Worm (Caenorhabditis elegans) whole organism, midembryonic: ENCODE results near the gene F40H6.5.

Experiments used
- T22C8.4 ChIP-seq: fragments of 200-800 bp; sonication (Bioruptor generic); IDR thresholded peaks from 2 replicates; pipeline ENCODE4 v1.3.6; 2022; ENCODE audit warnings: missing genetic modification characterization, missing compliant biosample characterization
- cog-1 ChIP-seq: sonication (generic microtip); optimal IDR thresholded peaks from 2 replicates; lab custom pipeline; 2016; ENCODE audit warnings: missing genetic modification characterization, missing compliant biosample characterization
- flt-1 ChIP-seq: fragments of 200-800 bp; sonication (Bioruptor generic); IDR thresholded peaks from 2 replicates; pipeline ENCODE4 v1.3.6; 2022; ENCODE audit warnings: missing genetic modification characterization, missing compliant biosample characterization
- klf-2 ChIP-seq: fragments of 200-800 bp; sonication (Bioruptor generic); conservative IDR thresholded peaks from 2 replicates; pipeline ENCODE4 v1.3.6; 2022; ENCODE audit warnings: missing genetic modification reagents, missing genetic modification characterization, missing compliant biosample characterization
- med-1 ChIP-seq: sonication (generic microtip); optimal IDR thresholded peaks from 2 replicates; lab custom pipeline; 2017; ENCODE audit warnings: missing genetic modification characterization, mild to moderate bottlenecking, missing compliant biosample characterization, antibody characterized with exemption, missing genetic modification reagents; ENCODE audit not compliant: insufficient read depth
- ref-1 ChIP-seq: fragments of 200-800 bp; sonication (Bioruptor generic); conservative IDR thresholded peaks from 2 replicates; pipeline ENCODE4 v1.3.6; 2022; ENCODE audit warnings: missing genetic modification reagents, missing genetic modification characterization, missing compliant biosample characterization
- tab-1 ChIP-seq: fragments of 200-800 bp; sonication (Bioruptor generic); IDR thresholded peaks from 2 replicates; pipeline ENCODE4 v1.3.6; 2022; ENCODE audit warnings: missing genetic modification characterization, missing compliant biosample characterization
- ztf-23 ChIP-seq: fragments of 200-800 bp; sonication (Bioruptor generic); IDR thresholded peaks from 2 replicates; pipeline ENCODE4 v1.3.6; 2022; ENCODE audit warnings: missing genetic modification reagents, missing genetic modification characterization, missing compliant biosample characterization
- ztf-29 ChIP-seq: fragments of 200-800 bp; sonication (Bioruptor generic); IDR thresholded peaks from 2 replicates; pipeline ENCODE4 v1.3.6; 2022; ENCODE audit warnings: missing genetic modification reagents, missing genetic modification characterization, missing compliant biosample characterization

Gene F40H6.5

ce11 chrIII:6011310-6011709 is 44.3 kb downstream of the F40H6.5 start:
- TF ChIP-seq T22C8.4 (GFP tag; lab: Robert Waterston, UW): no peak
- TF ChIP-seq klf-2 (GFP tag; lab: Robert Waterston, UW): no peak
- no peak for TF ChIP-seq flt-1 (GFP tag; lab: Robert Waterston, UW)
- no peak for TF ChIP-seq ztf-29 (GFP tag; lab: Robert Waterston, UW)
- no peak for TF ChIP-seq cog-1 (tag; lab: Kevin White, UChicago)
- no peak for TF ChIP-seq tab-1
- no peak for TF ChIP-seq ztf-23 (GFP tag; lab: Robert Waterston, UW)
- TF ChIP-seq ref-1 (GFP tag; lab: Robert Waterston, UW): no peak
- TF ChIP-seq med-1: no peak

DNA sequence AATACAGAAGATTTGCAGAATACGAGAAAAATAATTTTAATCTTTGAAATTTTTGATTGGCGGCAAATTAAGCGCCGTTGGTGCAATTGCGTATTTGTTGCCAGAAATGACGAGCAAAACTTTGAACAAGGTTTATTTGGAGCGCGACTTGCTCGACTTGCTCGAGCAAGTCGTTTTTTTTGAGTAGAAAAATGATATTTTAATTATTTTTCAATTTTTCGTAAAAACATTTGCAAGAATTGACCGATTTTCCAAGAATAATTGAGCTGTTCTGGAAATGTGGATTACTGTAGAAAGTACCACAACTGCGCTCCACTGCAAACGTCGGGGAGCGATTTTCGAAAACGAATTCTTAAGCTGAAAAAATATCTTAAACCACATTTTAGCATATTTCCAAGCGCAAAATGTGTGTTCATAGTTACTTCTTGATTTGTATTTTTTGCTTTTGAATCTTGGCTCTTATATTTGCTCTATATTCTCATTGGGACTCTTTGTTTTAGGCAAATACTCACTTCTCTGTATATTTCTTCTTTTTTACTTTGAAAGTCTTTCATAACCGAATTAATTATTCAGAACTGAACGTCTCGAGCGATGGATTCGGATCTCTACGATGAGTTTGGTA is 46.5 kb downstream of the F40H6.5 start, which contains the start of the genes gcna-1 and eftu-2:
Gene gcna-1, minus strand, starts transcription at position 96 of the 622 bp plus-strand sequence.
Gene eftu-2, plus strand, starts transcription at position 572 of the 622 bp plus-strand sequence.
- TF ChIP-seq med-1 (no peak), cog-1 (tag; lab: Kevin White, UChicago) (no peak), klf-2 (GFP tag; lab: Robert Waterston, UW) (no peak), ref-1 (GFP tag; lab: Robert Waterston, UW) (no peak), ztf-23 (GFP tag; lab: Robert Waterston, UW) (no peak), flt-1 (GFP tag; lab: Robert Waterston, UW) (no peak), tab-1 (no peak), ztf-29 (GFP tag; lab: Robert Waterston, UW) (no peak), T22C8.4 (GFP tag; lab: Robert Waterston, UW) (no peak)

DNA sequence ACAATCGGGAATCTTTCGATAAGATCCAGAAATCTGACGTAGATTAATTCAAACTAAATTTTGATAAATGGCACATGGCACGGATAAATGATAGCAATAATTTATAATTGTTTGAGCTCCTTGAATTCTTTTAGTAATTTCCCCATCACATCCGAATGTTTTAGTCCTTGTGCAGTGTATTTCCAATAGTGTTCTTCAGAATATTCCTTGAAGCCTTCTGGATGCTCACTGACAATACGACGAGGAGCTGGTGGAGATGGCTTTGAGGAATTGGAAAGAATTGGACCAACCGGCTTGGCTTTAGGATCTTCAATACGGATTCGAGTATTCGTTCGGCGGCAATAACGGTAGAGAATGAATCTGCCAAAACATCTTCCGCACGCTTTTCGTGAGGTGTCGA is 49.2 kb downstream of the F40H6.5 start:
- TF ChIP-seq flt-1 (GFP tag; lab: Robert Waterston, UW) (no peak), T22C8.4 (GFP tag; lab: Robert Waterston, UW) (no peak), ref-1 (GFP tag; lab: Robert Waterston, UW) (no peak), med-1 (no peak), cog-1 (tag; lab: Kevin White, UChicago) (no peak), klf-2 (GFP tag; lab: Robert Waterston, UW) (no peak), tab-1 (no peak), ztf-23 (GFP tag; lab: Robert Waterston, UW) (no peak)

DNA sequence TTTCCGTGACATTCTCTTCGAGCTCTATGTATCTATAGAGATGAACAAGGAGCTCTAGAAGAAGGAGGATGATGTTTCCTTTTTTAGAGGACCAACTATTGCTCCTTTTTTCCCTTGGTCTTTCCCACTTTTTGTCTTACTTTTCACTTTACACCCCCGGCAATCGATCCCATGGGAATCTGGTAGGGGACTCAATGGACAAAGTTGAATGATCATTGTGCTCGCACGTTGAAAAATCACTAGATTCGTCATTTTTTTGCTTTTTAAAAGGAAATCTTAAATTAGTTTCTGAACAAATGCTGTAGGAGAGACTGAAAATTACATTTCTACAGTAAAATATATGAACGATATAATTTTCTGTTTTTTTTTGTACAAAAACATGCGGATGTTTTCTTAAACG is 53.6 kb downstream of the F40H6.5 start:
- TF ChIP-seq cog-1 (tag; lab: Kevin White, UChicago): no peak
- TF ChIP-seq ztf-23 (GFP tag; lab: Robert Waterston, UW): no peak
- no peak for TF ChIP-seq T22C8.4 (GFP tag; lab: Robert Waterston, UW)
- TF ChIP-seq ztf-29 (GFP tag; lab: Robert Waterston, UW): no peak
- no peak for TF ChIP-seq flt-1 (GFP tag; lab: Robert Waterston, UW)
- TF ChIP-seq klf-2 (GFP tag; lab: Robert Waterston, UW): no peak
- no peak for TF ChIP-seq med-1
- no peak for TF ChIP-seq ref-1 (GFP tag; lab: Robert Waterston, UW)
- TF ChIP-seq tab-1: no peak

DNA sequence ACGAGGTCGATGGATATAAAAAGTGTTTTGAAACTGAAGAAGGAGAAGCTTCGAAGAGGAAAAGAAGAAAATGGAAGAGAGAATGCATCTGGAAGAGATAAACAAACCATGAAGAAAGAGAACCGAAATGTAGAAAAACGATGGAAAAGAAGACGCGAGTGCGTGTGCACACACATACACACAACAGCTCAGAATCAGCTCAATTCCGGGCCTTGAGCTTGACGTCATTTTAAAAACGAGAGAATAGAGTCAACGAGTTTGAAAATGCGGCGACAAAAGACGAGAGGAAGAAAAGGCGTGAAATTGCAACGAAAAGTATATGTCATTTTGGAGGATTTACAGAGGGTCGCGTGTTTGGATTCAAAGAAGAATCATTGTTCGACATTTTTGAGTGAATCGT is 56.0 kb downstream of the F40H6.5 start:
- TF ChIP-seq flt-1 (GFP tag; lab: Robert Waterston, UW) (no peak), klf-2 (GFP tag; lab: Robert Waterston, UW) (no peak), tab-1 (no peak), med-1 (no peak), cog-1 (tag; lab: Kevin White, UChicago) (no peak)
